Worm (Caenorhabditis elegans) whole organism, early embryonic: ENCODE data around the gene F35D2.2.

Source experiments
- aly-1 ChIP-seq: sonication (generic microtip); optimal IDR thresholded peaks from 2 replicates; lab custom pipeline; 2016; ENCODE audit warnings: missing genetic modification characterization, missing compliant biosample characterization
- ama-1 ChIP-seq: fragments of 150-350 bp; optimal IDR thresholded peaks from 2 replicates; lab custom pipeline; 2014
- ets-7 ChIP-seq: sonication (generic microtip); optimal IDR thresholded peaks from 2 replicates; lab custom pipeline; 2016; ENCODE audit warnings: missing genotype, missing genetic modification characterization, missing compliant biosample characterization
- flt-1 ChIP-seq: fragments of 200-800 bp; sonication (Bioruptor generic); IDR thresholded peaks from 2 replicates; pipeline ENCODE4 v1.3.6; 2022; ENCODE audit warnings: missing genetic modification characterization, missing compliant biosample characterization
- scrt-1 ChIP-seq: fragments of 200-800 bp; sonication (Bioruptor generic); IDR thresholded peaks from 2 replicates; pipeline ENCODE4 v1.3.6; 2022; ENCODE audit warnings: missing genetic modification characterization, missing compliant biosample characterization
- sea-1 ChIP-seq: fragments of 200-800 bp; sonication (Bioruptor generic); conservative IDR thresholded peaks from 2 replicates; pipeline ENCODE4 v1.3.6; 2022; ENCODE audit warnings: missing genetic modification characterization, missing compliant biosample characterization
- tbx-37 ChIP-seq: fragments of 200-800 bp; sonication (Bioruptor generic); conservative IDR thresholded peaks from 2 replicates; pipeline ENCODE4 v1.3.6; 2022; ENCODE audit warnings: missing genetic modification reagents, missing genetic modification characterization, missing compliant biosample characterization

ce11 chrII:7547269-7547668 lies 27.0 kb upstream of the F35D2.2 start:
- TF ChIP-seq ama-1 (lab: Kevin White, UChicago) (no peak), scrt-1 (no peak), aly-1 (tag; lab: Kevin White, UChicago) (no peak), tbx-37 (GFP tag; lab: Robert Waterston, UW) (no peak), flt-1 (GFP tag; lab: Robert Waterston, UW) (no peak), ets-7 (tag; lab: Kevin White, UChicago) (no peak), sea-1 (GFP tag; lab: Robert Waterston, UW) (no peak)
